Fruit fly (Drosophila melanogaster): Measurements from ENCODE around the gene TwdlX.

The TwdlX gene

DNA sequence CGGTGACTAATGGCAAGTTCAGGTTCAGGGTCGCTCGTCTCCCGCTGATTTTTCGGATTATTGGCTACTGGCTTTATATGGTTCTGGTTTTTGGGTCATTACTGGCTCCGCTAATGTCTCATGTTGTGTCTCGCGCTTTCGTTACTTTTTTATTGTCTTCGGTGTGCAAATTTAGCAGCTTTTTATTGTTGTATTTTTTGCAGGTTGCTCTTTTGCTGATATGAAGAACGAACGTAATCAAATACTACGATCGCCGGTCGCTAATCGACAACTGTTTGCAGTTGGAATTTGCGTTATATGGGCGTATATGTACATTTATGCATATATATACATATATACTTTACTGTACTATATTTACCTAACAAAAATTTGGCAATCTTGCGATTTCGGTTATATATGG lies 6.3 kb upstream of the TwdlX start:
- TF ChIP-seq fd96Ca (GFP tag; IDR thresholded peaks at IDR 0.05) (no peak), CG9948 (tag; optimal IDR thresholded peaks at IDR 0.05) (no peak), CG13204 (GFP tag; optimal IDR thresholded peaks at IDR 0.05) (no peak), rn (GFP tag; IDR thresholded peaks at IDR 0.05) (no peak), CG4496 (GFP tag; IDR thresholded peaks at IDR 0.05) (no peak), CG32121 (GFP tag; IDR thresholded peaks at IDR 0.05) (no peak), CG14655 (GFP tag; optimal IDR thresholded peaks at IDR 0.05) (no peak), gl (tag; optimal IDR thresholded peaks at IDR 0.05) (no peak), Ets98B (GFP tag; IDR thresholded peaks at IDR 0.05) (no peak)

DNA sequence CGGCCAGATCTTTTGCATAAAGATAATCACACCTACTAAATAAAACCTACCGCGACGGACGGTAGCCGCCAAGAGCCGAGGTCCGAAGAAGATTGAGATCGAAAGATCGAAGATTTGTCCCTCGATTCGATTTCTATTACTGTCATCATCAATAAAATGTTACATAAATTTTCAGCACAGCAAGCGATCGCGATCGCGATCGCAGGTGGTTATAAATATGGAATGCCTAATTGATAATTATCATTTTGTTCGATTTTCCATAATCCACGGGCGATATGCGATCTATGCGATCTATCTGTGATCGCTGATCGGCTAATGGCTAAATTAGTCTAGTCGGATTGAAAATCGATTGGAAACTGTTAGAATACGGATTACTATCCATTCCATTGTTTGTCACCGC lies 2.4 kb downstream of the TwdlX start:
- no peak for TF ChIP-seq Ets98B (GFP tag; IDR thresholded peaks at IDR 0.05)
- TF ChIP-seq CG4496 (GFP tag; IDR thresholded peaks at IDR 0.05): no peak
- no peak for TF ChIP-seq CG9948 (tag; optimal IDR thresholded peaks at IDR 0.05)
- TF ChIP-seq D1 (tag; optimal IDR thresholded peaks at IDR 0.05): no peak
- no peak for TF ChIP-seq CG34367 (tag; optimal IDR thresholded peaks at IDR 0.05)
- no peak for TF ChIP-seq gl (tag; optimal IDR thresholded peaks at IDR 0.05)
- TF ChIP-seq CG13204 (GFP tag; optimal IDR thresholded peaks at IDR 0.05): no peak
- no peak for TF ChIP-seq EcR (GFP tag; optimal IDR thresholded peaks at IDR 0.05)
- no peak for TF ChIP-seq CG8301 (tag; optimal IDR thresholded peaks at IDR 0.05)
- TF ChIP-seq CG32121 (GFP tag; IDR thresholded peaks at IDR 0.05): no peak
- no peak for TF ChIP-seq CG12605 (GFP tag; IDR thresholded peaks at IDR 0.05)
- no peak for TF ChIP-seq CG17806 (tag; optimal IDR thresholded peaks at IDR 0.05)
- TF ChIP-seq Pif1A (GFP tag; optimal IDR thresholded peaks at IDR 0.05): no peak

DNA sequence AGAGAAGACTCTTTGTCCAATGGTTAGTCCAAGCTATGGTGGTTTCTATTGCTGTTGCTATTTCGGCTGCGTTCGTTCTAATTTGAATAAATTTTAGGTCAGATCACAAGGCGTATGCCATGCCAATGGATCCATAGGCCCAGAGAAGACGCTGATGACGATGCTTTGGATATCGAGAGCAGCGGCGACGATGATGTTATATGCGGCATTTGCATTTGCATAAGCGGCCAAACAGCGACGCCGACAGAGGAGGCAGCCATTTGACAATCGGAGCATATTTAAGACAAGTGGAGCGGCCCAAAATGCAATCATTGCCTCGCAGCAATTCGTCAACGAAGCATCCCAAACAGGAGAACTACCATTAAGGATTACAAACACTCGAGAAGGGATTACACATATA lies 3.8 kb downstream of the TwdlX start, which contains the start of gene TwdlY:
TwdlY (plus strand) TSS at position 301 of the 400 bp plus-strand sequence.
- TF ChIP-seq CG17806 (tag; optimal IDR thresholded peaks at IDR 0.05) (no peak), CG4496 (GFP tag; IDR thresholded peaks at IDR 0.05) (no peak), Pif1A (GFP tag; optimal IDR thresholded peaks at IDR 0.05) (no peak), Ets98B (GFP tag; IDR thresholded peaks at IDR 0.05) (no peak), CG8159 (tag; optimal IDR thresholded peaks at IDR 0.05) (no peak), CG13204 (GFP tag; optimal IDR thresholded peaks at IDR 0.05) (no peak), CG8301 (tag; optimal IDR thresholded peaks at IDR 0.05) (no peak), CG15710 (tag; optimal IDR thresholded peaks at IDR 0.05) (no peak), EcR (GFP tag; optimal IDR thresholded peaks at IDR 0.05) (no peak), CG9948 (tag; optimal IDR thresholded peaks at IDR 0.05) (no peak)

DNA sequence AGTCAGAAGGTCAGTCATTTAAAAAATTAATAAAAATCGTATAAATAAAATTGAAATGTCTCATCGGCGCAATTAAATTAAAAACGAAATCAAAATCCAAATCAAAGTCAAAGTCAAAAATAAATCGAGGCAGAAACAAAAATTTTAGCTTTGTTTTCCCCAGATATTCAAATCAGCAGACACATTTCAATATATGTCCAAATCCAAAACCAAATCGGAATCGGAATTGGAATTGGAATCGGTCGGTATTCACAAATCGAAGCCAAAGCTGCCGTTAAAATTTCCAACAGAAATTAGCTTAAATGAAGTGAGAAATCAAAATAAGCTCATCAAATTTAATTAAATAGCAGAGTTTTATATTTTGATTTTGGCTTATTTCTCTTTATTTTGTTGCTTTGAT lies 5.3 kb downstream of the TwdlX start:
- TF ChIP-seq CG34367 (tag; optimal IDR thresholded peaks at IDR 0.05): no peak
- TF ChIP-seq EcR (GFP tag; optimal IDR thresholded peaks at IDR 0.05): no peak
- TF ChIP-seq CG15710 (tag; optimal IDR thresholded peaks at IDR 0.05): no peak

DNA sequence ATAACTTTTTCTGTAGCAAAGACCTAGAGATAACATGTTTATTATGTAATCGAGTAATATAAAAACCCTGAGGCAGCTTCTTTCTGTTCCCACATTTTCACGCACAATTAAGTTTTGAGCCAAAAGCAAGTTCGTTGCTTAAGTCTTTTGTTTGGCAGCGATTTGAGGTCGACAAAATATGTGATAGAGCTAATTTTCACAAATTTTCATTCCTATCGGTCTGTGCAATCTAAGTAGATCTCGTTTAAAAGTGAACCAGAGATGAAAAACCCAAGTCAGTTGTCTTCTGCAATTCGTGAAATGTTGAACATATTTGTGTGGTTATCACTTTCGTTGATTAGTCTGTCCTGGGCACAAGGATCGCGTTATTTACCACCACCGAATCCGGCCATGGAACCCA lies 7.0 kb downstream of the TwdlX start, which contains the start of gene TwdlZ:
TwdlZ (plus strand) TSS at position 301 of the 400 bp plus-strand sequence.
- no peak for TF ChIP-seq CG12605 (GFP tag; IDR thresholded peaks at IDR 0.05)
- TF ChIP-seq rn (GFP tag; IDR thresholded peaks at IDR 0.05): no peak
- TF ChIP-seq Pif1A (GFP tag; optimal IDR thresholded peaks at IDR 0.05): no peak
- no peak for TF ChIP-seq Pif1B (GFP tag; optimal IDR thresholded peaks at IDR 0.05)
- TF ChIP-seq EcR (GFP tag; optimal IDR thresholded peaks at IDR 0.05): no peak
- TF ChIP-seq CG8301 (tag; optimal IDR thresholded peaks at IDR 0.05): no peak
- TF ChIP-seq CG32121 (GFP tag; IDR thresholded peaks at IDR 0.05): no peak
- TF ChIP-seq Snoo (tag; optimal IDR thresholded peaks at IDR 0.05): no peak
- TF ChIP-seq CG4496 (GFP tag; IDR thresholded peaks at IDR 0.05): no peak

DNA sequence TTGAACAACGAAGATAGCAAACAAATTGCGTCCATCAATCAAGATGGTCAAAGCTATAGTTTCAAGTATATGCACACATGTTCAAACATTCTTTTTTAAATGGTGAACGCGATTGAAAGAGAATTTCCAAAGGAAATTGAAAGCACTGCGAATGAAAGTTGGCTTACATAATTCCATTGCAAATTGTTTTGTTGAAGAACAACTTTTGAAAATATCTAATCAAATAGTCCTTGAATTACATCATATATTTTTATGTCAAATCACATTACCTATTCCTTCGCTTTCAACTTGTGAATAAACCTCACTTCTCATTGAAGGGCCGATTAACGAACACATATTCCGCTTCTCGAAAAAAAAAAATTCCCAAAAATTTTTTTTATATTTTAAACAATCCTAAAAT lies 9.7 kb downstream of the TwdlX start, which contains the start of gene CG32568:
CG32568 (plus strand) TSS at position 301 of the 400 bp plus-strand sequence.
- TF ChIP-seq CG4496 (GFP tag; IDR thresholded peaks at IDR 0.05) (no peak), CG14655 (GFP tag; optimal IDR thresholded peaks at IDR 0.05) (no peak), CG17806 (tag; optimal IDR thresholded peaks at IDR 0.05) (no peak), Pif1B (GFP tag; optimal IDR thresholded peaks at IDR 0.05) (no peak), CG13204 (GFP tag; optimal IDR thresholded peaks at IDR 0.05) (no peak), CG10348 (GFP tag; IDR thresholded peaks at IDR 0.05) (no peak), D1 (tag; optimal IDR thresholded peaks at IDR 0.05) (no peak), CG8301 (tag; optimal IDR thresholded peaks at IDR 0.05) (no peak), fd96Ca (GFP tag; IDR thresholded peaks at IDR 0.05) (no peak), CG9948 (tag; optimal IDR thresholded peaks at IDR 0.05) (no peak), CG12605 (GFP tag; IDR thresholded peaks at IDR 0.05) (no peak), CG8159 (tag; optimal IDR thresholded peaks at IDR 0.05) (no peak), CG32121 (GFP tag; IDR thresholded peaks at IDR 0.05) (no peak), rn (GFP tag; IDR thresholded peaks at IDR 0.05) (no peak), EcR (GFP tag; optimal IDR thresholded peaks at IDR 0.05) (no peak), Snoo (tag; optimal IDR thresholded peaks at IDR 0.05) (no peak)

DNA sequence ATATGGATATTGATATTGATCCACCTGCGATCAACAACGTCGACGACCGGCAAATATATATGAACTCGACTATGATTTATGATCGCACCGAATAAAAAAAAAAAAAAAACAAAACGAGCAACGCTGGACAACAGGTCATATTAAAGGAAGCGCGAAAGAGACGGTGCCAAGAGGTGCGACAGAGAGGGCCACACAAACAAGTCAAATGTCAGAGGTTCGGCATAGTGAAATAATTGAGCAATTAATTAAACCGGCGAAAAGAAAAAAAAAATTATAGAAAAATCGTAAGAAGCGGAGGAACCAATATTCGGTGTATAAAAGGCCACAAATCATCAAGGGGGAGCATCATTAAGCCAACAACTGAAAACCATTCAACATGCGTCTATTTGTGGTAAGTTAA lies 11.7 kb downstream of the TwdlX start, which contains the start of gene Twdlalpha:
Twdlalpha (plus strand) TSS at position 301 of the 400 bp plus-strand sequence.
- no peak for TF ChIP-seq EcR (GFP tag; optimal IDR thresholded peaks at IDR 0.05)
- TF ChIP-seq CG15710 (tag; optimal IDR thresholded peaks at IDR 0.05): no peak
- no peak for TF ChIP-seq CG17806 (tag; optimal IDR thresholded peaks at IDR 0.05)
- TF ChIP-seq Ets98B (GFP tag; IDR thresholded peaks at IDR 0.05): no peak
- no peak for TF ChIP-seq CG13204 (GFP tag; optimal IDR thresholded peaks at IDR 0.05)
- no peak for TF ChIP-seq CG4496 (GFP tag; IDR thresholded peaks at IDR 0.05)
- no peak for TF ChIP-seq CG34367 (tag; optimal IDR thresholded peaks at IDR 0.05)
- TF ChIP-seq CG32121 (GFP tag; IDR thresholded peaks at IDR 0.05): no peak
- no peak for TF ChIP-seq D1 (tag; optimal IDR thresholded peaks at IDR 0.05)
- TF ChIP-seq CG9948 (tag; optimal IDR thresholded peaks at IDR 0.05): no peak
- no peak for TF ChIP-seq CG10348 (GFP tag; IDR thresholded peaks at IDR 0.05)
- no peak for TF ChIP-seq CG8159 (tag; optimal IDR thresholded peaks at IDR 0.05)
- no peak for TF ChIP-seq Pif1B (GFP tag; optimal IDR thresholded peaks at IDR 0.05)
- TF ChIP-seq CG14655 (GFP tag; optimal IDR thresholded peaks at IDR 0.05): no peak
- TF ChIP-seq CG12605 (GFP tag; IDR thresholded peaks at IDR 0.05): no peak
- no peak for TF ChIP-seq CG8301 (tag; optimal IDR thresholded peaks at IDR 0.05)
